Fruit fly (Drosophila melanogaster): Measurements from ENCODE around the gene CG31688.

CG31688 gene

DNA sequence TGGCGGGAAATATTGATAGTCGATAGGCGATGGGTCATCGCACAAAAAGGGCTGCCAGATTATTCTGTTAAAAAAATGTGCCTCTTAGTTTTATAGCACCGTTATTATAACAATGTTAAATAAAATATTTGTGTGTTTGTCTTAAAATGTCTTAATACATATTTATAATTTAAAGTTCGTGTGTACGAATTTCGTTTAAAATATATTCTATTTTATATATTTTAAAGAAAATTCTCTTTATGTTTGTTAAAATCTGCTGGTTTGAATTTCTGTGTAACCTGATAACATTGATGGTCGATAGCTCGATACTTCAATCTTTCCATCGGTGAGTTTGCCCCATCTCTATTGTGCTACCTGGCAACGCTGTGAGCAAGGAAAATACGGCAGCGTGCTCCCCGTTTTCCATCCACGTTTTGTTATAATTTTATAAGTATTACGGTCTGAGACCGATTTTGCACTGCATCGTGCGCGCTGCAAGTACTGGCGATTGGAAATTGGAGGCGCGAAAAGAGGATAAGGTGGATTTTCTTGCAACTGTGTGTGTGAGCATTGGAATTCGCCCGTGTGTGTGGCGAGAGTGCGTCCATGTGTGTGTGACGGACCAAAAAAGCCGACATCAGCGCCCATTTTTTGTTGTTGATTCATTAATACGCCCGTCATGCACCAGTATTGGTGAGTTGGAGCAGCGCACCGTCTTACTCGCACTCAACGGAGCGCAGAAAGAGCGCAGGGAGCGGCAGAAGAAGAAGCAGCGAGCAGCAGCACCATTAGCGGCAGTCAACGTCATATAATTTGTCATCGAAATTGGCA, 9.0 kb upstream of the CG31688 start, which contains the start of the genes CG10949 and Arpc2 (continued):
- no peak for TF ChIP-seq CG12299 (tag; optimal IDR thresholded peaks at IDR 0.05)
- no peak for TF ChIP-seq GATAe (GFP tag; conservative IDR thresholded peaks at IDR 0.05)
- TF ChIP-seq CG13123 (GFP tag; optimal IDR thresholded peaks at IDR 0.05) = no peak
- TF ChIP-seq Nf-YA (GFP tag; IDR thresholded peaks at IDR 0.05) = no peak
- peak; percentile 41 for TF ChIP-seq NfI (GFP tag; optimal IDR thresholded peaks at IDR 0.05)
- 0 out of 3 replicates have a peak, but pooled peaks have one; percentile 60 for TF ChIP-seq hb (GFP tag; IDR thresholded peaks at IDR 0.05; ENCODE audit: partially characterized antibody)
- no peak for TF ChIP-seq CG7786 (GFP tag; optimal IDR thresholded peaks at IDR 0.05)
- no peak for TF ChIP-seq Hsf (GFP tag; optimal IDR thresholded peaks at IDR 0.05)
- TF ChIP-seq E2f1 (GFP tag; IDR thresholded peaks at IDR 0.05) = peak; percentile 48; the same call in 1 of the 2 replicates
- TF ChIP-seq CG7271 (tag; optimal IDR thresholded peaks at IDR 0.05) = no peak
- TF ChIP-seq wdn (GFP tag; IDR thresholded peaks at IDR 0.05) = no peak
- TF ChIP-seq CG17802 (tag; optimal IDR thresholded peaks at IDR 0.05) = no peak
- TF ChIP-seq gfzf (GFP tag; optimal IDR thresholded peaks at IDR 0.05) = no peak
- TF ChIP-seq CG1792 (GFP tag; optimal IDR thresholded peaks at IDR 0.05) = no peak
- TF ChIP-seq gsb-n (tag; optimal IDR thresholded peaks at IDR 0.05) = no peak
- TF ChIP-seq E2f2 (GFP tag; IDR thresholded peaks at IDR 0.05) = peak; percentile 67
- TF ChIP-seq CG7928 (GFP tag; optimal IDR thresholded peaks at IDR 0.05) = no peak
- TF ChIP-seq CG1233 (GFP tag; optimal IDR thresholded peaks at IDR 0.05) = no peak
- TF ChIP-seq eve (GFP tag; optimal IDR thresholded peaks at IDR 0.05) = no peak
- TF ChIP-seq Ravus (GFP tag; IDR thresholded peaks at IDR 0.05) = no peak
- TF ChIP-seq dysf (GFP tag; IDR thresholded peaks at IDR 0.05) = no peak
- TF ChIP-seq crp (GFP tag; optimal IDR thresholded peaks at IDR 0.05) = peak; percentile 39 to 80
- no peak for TF ChIP-seq Asciz (GFP tag; optimal IDR thresholded peaks at IDR 0.05)
- peak; percentile 6 for TF ChIP-seq CG17186 (GFP tag; optimal IDR thresholded peaks at IDR 0.05)
- TF ChIP-seq bigmax (GFP tag; optimal IDR thresholded peaks at IDR 0.05) = no peak
- peak; percentile 65 for TF ChIP-seq CG30403 (GFP tag; optimal IDR thresholded peaks at IDR 0.05)
- no peak for TF ChIP-seq hkb (optimal IDR thresholded peaks at IDR 0.05)
- TF ChIP-seq hkb (GFP tag; IDR thresholded peaks at IDR 0.05) = no peak
- TF ChIP-seq CG18764 (GFP tag; optimal IDR thresholded peaks at IDR 0.05) = no peak
- peak; percentile 23; the same call in 1 of the 2 replicates for TF ChIP-seq CG4404 (GFP tag; IDR thresholded peaks at IDR 0.05)
- TF ChIP-seq CG4424 (GFP tag; optimal IDR thresholded peaks at IDR 0.05) = peak; percentile 33
- TF ChIP-seq HmgD (GFP tag; optimal IDR thresholded peaks at IDR 0.05) = no peak
- TF ChIP-seq CG1832 (GFP tag; optimal IDR thresholded peaks at IDR 0.05) = peak; percentile 30
- TF ChIP-seq dpn (GFP tag; optimal IDR thresholded peaks at IDR 0.05) = peak in 1 of 2 experiments; percentile 51
- no peak for TF ChIP-seq rib (GFP tag; IDR thresholded peaks at IDR 0.05)
- peak; percentile 34 for TF ChIP-seq Chrac-16 (GFP tag; optimal IDR thresholded peaks at IDR 0.05)
- TF ChIP-seq CG12155 (GFP tag; optimal IDR thresholded peaks at IDR 0.05) = peak; percentile 59
- peak; percentile 61 for TF ChIP-seq B-H2 (GFP tag; optimal IDR thresholded peaks at IDR 0.05)
- no peak for TF ChIP-seq mld (GFP tag; IDR thresholded peaks at IDR 0.05; ENCODE audit: partially characterized antibody)
- no peak for TF ChIP-seq Abd-B (GFP tag; optimal IDR thresholded peaks at IDR 0.05)
- TF ChIP-seq HLHmδ (GFP tag; optimal IDR thresholded peaks at IDR 0.05) = no peak
- TF ChIP-seq CG3995 (GFP tag; optimal IDR thresholded peaks at IDR 0.05) = peak; percentile 62
- peak; percentile 77 for TF ChIP-seq CG12391 (tag; optimal IDR thresholded peaks at IDR 0.05)
- peak; percentile 64 for TF ChIP-seq lilli (GFP tag; optimal IDR thresholded peaks at IDR 0.05)
- no peak for TF ChIP-seq Jarid2 (GFP tag; optimal IDR thresholded peaks at IDR 0.05)
- peak; percentile 11 for TF ChIP-seq CG15514 (GFP tag; optimal IDR thresholded peaks at IDR 0.05)
- no peak for TF ChIP-seq CG43689 (GFP tag; IDR thresholded peaks at IDR 0.05)
- TF ChIP-seq CG3847 (GFP tag; IDR thresholded peaks at IDR 0.05) = peak; percentile 83
- no peak; the same call in none of the 2 replicates for TF ChIP-seq CG31441 (GFP tag; IDR thresholded peaks at IDR 0.05)
